Fruit fly (Drosophila melanogaster) whole organism: ENCODE data around the gene CG14402.

ENCODE experiments used
- CG8478 ChIP-seq: fragments of >200 bp; optimal IDR thresholded peaks from 2 replicates; lab custom pipeline; 2018; ENCODE audit warnings: inconsistent platforms
- pan ChIP-seq: fragments of >200 bp; optimal IDR thresholded peaks from 2 replicates; lab custom pipeline; 2017
- usp ChIP-seq: fragments of >200 bp; optimal IDR thresholded peaks from 2 replicates; lab custom pipeline; 2017; ENCODE audit warnings: missing biosample characterization, missing genetic modification characterization, mixed read lengths

DNA sequence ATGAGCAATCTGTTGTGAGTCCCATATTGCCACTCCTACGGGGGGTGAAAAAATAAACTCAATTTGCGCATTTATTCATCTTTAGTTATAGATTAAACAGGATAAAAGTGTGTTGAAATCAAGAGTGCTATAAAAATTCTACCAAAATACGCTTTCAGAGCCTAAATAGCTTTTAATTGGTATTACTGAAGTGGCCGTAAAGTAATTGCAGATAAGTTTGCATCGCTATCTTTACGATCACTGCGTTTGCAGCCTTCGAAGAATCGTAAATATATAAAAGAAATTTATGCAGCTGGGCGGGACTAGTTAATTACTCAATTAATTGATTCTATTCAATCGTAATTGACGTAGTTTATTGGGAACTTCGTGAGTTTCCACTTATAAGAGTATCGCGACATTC is 38.2 kb downstream of the CG14402 start:
- TF ChIP-seq pan (lab: Kevin White, UChicago) (no peak), usp (GFP tag; lab: Kevin White, UChicago) (no peak), CG8478 (lab: Kevin White, UChicago) (no peak)
